Fruit fly (Drosophila melanogaster): ENCODE results near the gene CG42812.

DNA sequence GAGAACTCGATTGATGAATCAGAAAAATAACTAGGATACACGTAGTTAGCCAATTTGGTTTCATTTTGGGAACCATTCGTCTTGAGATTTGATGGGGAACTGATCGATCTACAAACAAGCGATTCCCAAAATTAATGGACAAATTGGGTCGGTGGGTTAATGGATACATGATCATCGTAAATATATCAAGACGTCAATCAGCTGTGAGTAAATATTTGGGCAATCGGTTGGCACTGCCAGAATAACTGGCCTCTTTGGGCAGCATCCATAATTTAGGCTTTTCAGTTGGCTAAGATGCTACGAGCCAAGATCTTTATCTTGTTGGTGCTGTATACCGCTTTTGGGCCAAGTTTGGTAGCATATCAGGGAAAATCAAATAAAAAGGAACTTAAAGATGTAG is at the start of gene CG42812, which contains the start of gene CG33341:
- no peak for TF ChIP-seq ey (GFP tag; optimal IDR thresholded peaks at IDR 0.05)
- no peak for TF ChIP-seq psq (GFP tag; optimal IDR thresholded peaks at IDR 0.05)
- TF ChIP-seq usp (GFP tag; optimal IDR thresholded peaks at IDR 0.05), result no peak
- no peak for TF ChIP-seq lola (GFP tag; optimal IDR thresholded peaks at IDR 0.05)
- no peak for TF ChIP-seq Hr78 (GFP tag; optimal IDR thresholded peaks at IDR 0.05)
